Worm (Caenorhabditis elegans): Measurements from ENCODE around the gene fbxb-3.

The fbxb-3 gene

ce11 chrIV:11885313-11885712 is 46.6 kb downstream of the fbxb-3 start, which contains the start of gene let-653:
let-653 (plus strand) TSS chrIV:11885613.
- TF ChIP-seq nhr-25 (tag; optimal IDR thresholded peaks at IDR 0.05): no peak
- TF ChIP-seq elt-1 (tag; optimal IDR thresholded peaks at IDR 0.05): no peak
- TF ChIP-seq lsy-2 (tag; optimal IDR thresholded peaks at IDR 0.05): no peak
- TF ChIP-seq fos-1 (tag; optimal IDR thresholded peaks at IDR 0.05): no peak
